Worm (Caenorhabditis elegans): ENCODE results near the gene T14F9.2.

The T14F9.2 gene

ce11 chrX:2215108-2215507, 19.0 kb upstream of the T14F9.2 start:
- no peak for TF ChIP-seq fkh-8 (tag; optimal IDR thresholded peaks at IDR 0.05)
- TF ChIP-seq sptf-1 (tag; optimal IDR thresholded peaks at IDR 0.05) = no peak
- no peak for TF ChIP-seq ztf-11 (tag; optimal IDR thresholded peaks at IDR 0.05)
- peak; percentile 69 to 78 (median 74) for TF ChIP-seq elt-3 (tag; optimal IDR thresholded peaks at IDR 0.05)
- TF ChIP-seq blmp-1 (tag; optimal IDR thresholded peaks at IDR 0.05) = peak; percentile 48
- TF ChIP-seq isw-1 (GFP tag; IDR thresholded peaks at IDR 0.05) = no peak
- TF ChIP-seq tbx-2 (tag; optimal IDR thresholded peaks at IDR 0.05) = peak; percentile 53
- no peak for TF ChIP-seq ces-1 (GFP tag; optimal IDR thresholded peaks at IDR 0.05)
- TF ChIP-seq lin-15B (tag; optimal IDR thresholded peaks at IDR 0.05) = no peak
- no peak for TF ChIP-seq ets-5 (GFP tag; IDR thresholded peaks at IDR 0.05)
- TF ChIP-seq nhr-12 (tag; optimal IDR thresholded peaks at IDR 0.05) = no peak
- no peak for TF ChIP-seq mef-2 (tag; optimal IDR thresholded peaks at IDR 0.05)
- no peak for TF ChIP-seq unc-98 (GFP tag; IDR thresholded peaks at IDR 0.05)
- peak; percentile 55 for TF ChIP-seq unc-130 (tag; optimal IDR thresholded peaks at IDR 0.05)
- 0 out of 2 replicates have a peak, but pooled peaks have one; percentile 43 for TF ChIP-seq grh-1 (GFP tag; IDR thresholded peaks at IDR 0.05)
- TF ChIP-seq alr-1 (tag; optimal IDR thresholded peaks at IDR 0.05; ENCODE audit: borderline replicate concordance) = no peak
- no peak for TF ChIP-seq unc-86 (tag; optimal IDR thresholded peaks at IDR 0.05)
- TF ChIP-seq nhr-71 (tag; optimal IDR thresholded peaks at IDR 0.05) = peak; percentile 76
- no peak for TF ChIP-seq tlp-1 (tag; optimal IDR thresholded peaks at IDR 0.05)
- TF ChIP-seq hlh-4 (tag; optimal IDR thresholded peaks at IDR 0.05) = no peak
- no peak for TF ChIP-seq nhr-76 (tag; optimal IDR thresholded peaks at IDR 0.05)
- TF ChIP-seq unc-30 (tag; optimal IDR thresholded peaks at IDR 0.05) = no peak
- no peak for TF ChIP-seq zag-1 (tag; optimal IDR thresholded peaks at IDR 0.05)
- TF ChIP-seq lin-35 (GFP tag; optimal IDR thresholded peaks at IDR 0.05) = peak in 1 of 2 experiments; percentile 72
- no peak for TF ChIP-seq nhr-84 (tag; optimal IDR thresholded peaks at IDR 0.05)
- no peak for TF ChIP-seq irx-1 (tag; optimal IDR thresholded peaks at IDR 0.05)
- no peak for TF ChIP-seq egl-13 (tag; optimal IDR thresholded peaks at IDR 0.05)
- no peak for TF ChIP-seq hpl-2 (GFP tag; optimal IDR thresholded peaks at IDR 0.05)
- TF ChIP-seq mab-9 (GFP tag; IDR thresholded peaks at IDR 0.05) = no peak
- TF ChIP-seq skn-1 (tag; optimal IDR thresholded peaks at IDR 0.05) = peak; percentile 68
- no peak for TF ChIP-seq lir-3 (tag; optimal IDR thresholded peaks at IDR 0.05; ENCODE audit: poor library complexity)
- no peak for TF ChIP-seq sup-37 (GFP tag; optimal IDR thresholded peaks at IDR 0.05)
- TF ChIP-seq elt-2 (tag; optimal IDR thresholded peaks at IDR 0.05) = peak; percentile 54
- no peak for TF ChIP-seq nhr-237 (tag; optimal IDR thresholded peaks at IDR 0.05)
- TF ChIP-seq dpl-1 (GFP tag; optimal IDR thresholded peaks at IDR 0.05) = peak in 1 of 3 experiments; percentile 11
- no peak for TF ChIP-seq vab-15 (tag; optimal IDR thresholded peaks at IDR 0.05)
- TF ChIP-seq Y116A8C.19 (tag; optimal IDR thresholded peaks at IDR 0.05; ENCODE audit: borderline replicate concordance) = no peak
- no peak for TF ChIP-seq ceh-90 (tag; optimal IDR thresholded peaks at IDR 0.05)
- TF ChIP-seq pax-3 (tag; optimal IDR thresholded peaks at IDR 0.05) = no peak
- TF ChIP-seq C04F5.9 (tag; optimal IDR thresholded peaks at IDR 0.05) = no peak
- peak; percentile 17 for TF ChIP-seq lin-13 (GFP tag; optimal IDR thresholded peaks at IDR 0.05)
- peak; percentile 68 for TF ChIP-seq snu-23 (GFP tag; optimal IDR thresholded peaks at IDR 0.05)
- TF ChIP-seq sox-4 (tag; optimal IDR thresholded peaks at IDR 0.05) = no peak
- TF ChIP-seq nhr-85 (tag) = peak; percentile 93
- TF ChIP-seq F16B12.6 (tag; optimal IDR thresholded peaks at IDR 0.05) = no peak
- TF ChIP-seq lsy-2 (tag; optimal IDR thresholded peaks at IDR 0.05) = peak in 1 of 2 experiments; percentile 60
- TF ChIP-seq egl-27 (tag; optimal IDR thresholded peaks at IDR 0.05) = peak in 1 of 2 experiments; percentile 58
- no peak for TF ChIP-seq ztf-4 (tag; optimal IDR thresholded peaks at IDR 0.05)
- no peak for TF ChIP-seq ceh-63 (GFP tag; optimal IDR thresholded peaks at IDR 0.05)
- TF ChIP-seq pag-3 (tag; optimal IDR thresholded peaks at IDR 0.05; ENCODE audit: borderline replicate concordance, insufficient read depth) = peak; percentile 100
- TF ChIP-seq pqm-1 (tag; optimal IDR thresholded peaks at IDR 0.05) = no peak
- peak; percentile 48 for TF ChIP-seq nhr-47 (tag; optimal IDR thresholded peaks at IDR 0.05)
- no peak for TF ChIP-seq fos-1 (tag; optimal IDR thresholded peaks at IDR 0.05)
